Worm (Caenorhabditis elegans) whole organism, late embryonic: ENCODE measurements around the gene acl-2.

Source experiments
- C08G9.2 ChIP-seq: sonication (generic microtip); optimal IDR thresholded peaks from 2 replicates; lab custom pipeline; 2016; ENCODE audit warnings: mild to moderate bottlenecking, missing genetic modification characterization, moderate library complexity, missing compliant biosample characterization
- K09A11.1 ChIP-seq: sonication (generic microtip); optimal IDR thresholded peaks from 2 replicates; lab custom pipeline; 2017; ENCODE audit warnings: antibody characterized with exemption, mild to moderate bottlenecking, missing genetic modification characterization, missing compliant biosample characterization; ENCODE audit not compliant: insufficient read depth
- ceh-18 ChIP-seq: sonication (generic microtip); optimal IDR thresholded peaks from 2 replicates; lab custom pipeline; 2016; ENCODE audit warnings: missing genetic modification characterization, missing compliant biosample characterization
- ceh-2 ChIP-seq: sonication (generic microtip); optimal IDR thresholded peaks from 2 replicates; lab custom pipeline; 2016; ENCODE audit warnings: missing genotype, missing genetic modification characterization, missing compliant biosample characterization
- ceh-30 ChIP-seq: fragments of 150-350 bp; optimal IDR thresholded peaks from 2 replicates; lab custom pipeline; 2014; ENCODE audit warnings: missing biosample characterization, missing genetic modification characterization
- ceh-31 ChIP-seq: sonication (generic microtip); optimal IDR thresholded peaks from 2 replicates; lab custom pipeline; 2016; ENCODE audit warnings: missing genetic modification characterization, missing compliant biosample characterization
- ceh-34 ChIP-seq: sonication (generic microtip); optimal IDR thresholded peaks from 2 replicates; lab custom pipeline; 2016; ENCODE audit warnings: mild to moderate bottlenecking, missing genetic modification characterization, missing compliant biosample characterization
- ceh-45 ChIP-seq: fragments of 200-800 bp; sonication (Bioruptor generic); IDR thresholded peaks from 2 replicates; pipeline ENCODE4 v1.3.6; 2022; ENCODE audit warnings: missing genetic modification reagents, missing genetic modification characterization, missing compliant biosample characterization
- ceh-48 ChIP-seq: sonication (generic microtip); optimal IDR thresholded peaks from 2 replicates; lab custom pipeline; 2016; ENCODE audit warnings: missing genetic modification characterization, inconsistent platforms, missing compliant biosample characterization
- ceh-9 ChIP-seq: sonication (generic microtip); optimal IDR thresholded peaks from 2 replicates; lab custom pipeline; 2016; ENCODE audit warnings: mild to moderate bottlenecking, missing genetic modification characterization, inconsistent platforms, missing compliant biosample characterization
- che-1 ChIP-seq: sonication (generic microtip); optimal IDR thresholded peaks from 2 replicates; lab custom pipeline; 2016; ENCODE audit warnings: mild to moderate bottlenecking, missing genetic modification characterization, missing compliant biosample characterization
- dmd-4 ChIP-seq: sonication (generic microtip); optimal IDR thresholded peaks from 2 replicates; lab custom pipeline; 2016; ENCODE audit warnings: borderline replicate concordance, missing genetic modification characterization, missing compliant biosample characterization
- dve-1 ChIP-seq: sonication (generic microtip); optimal IDR thresholded peaks from 2 replicates; lab custom pipeline; 2017; ENCODE audit warnings: antibody characterized with exemption, mild to moderate bottlenecking, missing genetic modification characterization, missing compliant biosample characterization
- ets-4 ChIP-seq: sonication (generic microtip); optimal IDR thresholded peaks from 2 replicates; lab custom pipeline; 2016; ENCODE audit warnings: missing genetic modification characterization, missing compliant biosample characterization
- fkh-6 ChIP-seq: sonication (generic microtip); optimal IDR thresholded peaks from 2 replicates; lab custom pipeline; 2016; ENCODE audit warnings: missing genetic modification characterization, missing compliant biosample characterization
- hlh-15 ChIP-seq: sonication (generic microtip); optimal IDR thresholded peaks from 2 replicates; lab custom pipeline; 2016; ENCODE audit warnings: missing genetic modification characterization, missing compliant biosample characterization
- hlh-30 ChIP-seq: sonication (generic microtip); optimal IDR thresholded peaks from 2 replicates; lab custom pipeline; 2017; ENCODE audit warnings: antibody characterized with exemption, missing genetic modification characterization, missing compliant biosample characterization; ENCODE audit not compliant: insufficient read depth
- hlh-6 ChIP-seq: sonication (generic microtip); optimal IDR thresholded peaks from 2 replicates; lab custom pipeline; 2016; ENCODE audit warnings: missing genotype, missing genetic modification characterization, missing compliant biosample characterization
- nfya-1 ChIP-seq: sonication (generic microtip); optimal IDR thresholded peaks from 2 replicates; lab custom pipeline; 2017; ENCODE audit warnings: missing genetic modification characterization, mild to moderate bottlenecking, missing compliant biosample characterization, antibody characterized with exemption, moderate library complexity
- nhr-232 ChIP-seq: sonication (generic microtip); optimal IDR thresholded peaks from 2 replicates; lab custom pipeline; 2016; ENCODE audit warnings: missing genetic modification characterization, missing compliant biosample characterization
- npax-4 ChIP-seq: sonication (generic microtip); optimal IDR thresholded peaks from 2 replicates; lab custom pipeline; 2016; ENCODE audit warnings: missing genetic modification characterization, missing compliant biosample characterization
- pat-9 ChIP-seq: fragments of 200-800 bp; sonication (Bioruptor generic); optimal IDR thresholded peaks from 2 replicates; lab custom pipeline; 2018; ENCODE audit warnings: mild to moderate bottlenecking, missing genetic modification characterization, moderate library complexity, missing compliant biosample characterization
- pax-1 ChIP-seq: fragments of 150-350 bp; optimal IDR thresholded peaks from 2 replicates; lab custom pipeline; 2014; ENCODE audit warnings: missing biosample characterization, missing genetic modification characterization
- pqm-1 ChIP-seq: sonication (generic microtip); optimal IDR thresholded peaks from 2 replicates; lab custom pipeline; 2016; ENCODE audit warnings: missing genetic modification characterization, missing compliant biosample characterization
- pros-1 ChIP-seq: fragments of 150-350 bp; optimal IDR thresholded peaks from 2 replicates; lab custom pipeline; 2014; ENCODE audit warnings: missing biosample characterization, missing genetic modification reagents, missing genetic modification characterization
- ref-2 ChIP-seq: sonication (generic microtip); optimal IDR thresholded peaks from 2 replicates; lab custom pipeline; 2016; ENCODE audit warnings: missing genetic modification characterization, missing compliant biosample characterization
- rnt-1 ChIP-seq: sonication (generic microtip); optimal IDR thresholded peaks from 2 replicates; lab custom pipeline; 2016; ENCODE audit warnings: missing genetic modification characterization, missing compliant biosample characterization
- sox-2 ChIP-seq: fragments of 200-800 bp; sonication (Bioruptor generic); IDR thresholded peaks from 2 replicates; pipeline ENCODE4 v1.3.6; 2022; ENCODE audit warnings: missing genetic modification reagents, missing genetic modification characterization, missing compliant biosample characterization
- sox-4 ChIP-seq: sonication (generic microtip); optimal IDR thresholded peaks from 2 replicates; lab custom pipeline; 2017; ENCODE audit warnings: mild to moderate bottlenecking, missing genetic modification characterization, inconsistent platforms, missing compliant biosample characterization
- tbx-2 ChIP-seq: sonication (generic microtip); optimal IDR thresholded peaks from 2 replicates; lab custom pipeline; 2016; ENCODE audit warnings: missing genetic modification characterization, missing compliant biosample characterization
- unc-42 ChIP-seq: sonication (generic microtip); optimal IDR thresholded peaks from 2 replicates; lab custom pipeline; 2016; ENCODE audit warnings: missing genotype, missing genetic modification characterization, missing compliant biosample characterization
- unc-55 ChIP-seq: sonication (generic microtip); optimal IDR thresholded peaks from 2 replicates; lab custom pipeline; 2017; ENCODE audit warnings: missing biosample characterization, missing genetic modification reagents, missing genetic modification characterization
- zip-5 ChIP-seq: sonication (generic microtip); optimal IDR thresholded peaks from 2 replicates; lab custom pipeline; 2016; ENCODE audit warnings: missing genetic modification characterization, missing compliant biosample characterization

The acl-2 gene

ce11 chrV:10039837-10040236, 8.9 kb upstream of the acl-2 start (continued):
- TF ChIP-seq ref-2 (tag; lab: Kevin White, UChicago) = peak; percentile 52
- TF ChIP-seq ceh-30 = peak; percentile 27
- no peak for TF ChIP-seq che-1
- TF ChIP-seq unc-55 = peak; percentile 40
- peak; percentile 85 for TF ChIP-seq ceh-31 (tag; lab: Kevin White, UChicago)
- peak; percentile 31; the same call in 1 of the 2 replicates for TF ChIP-seq sox-2 (GFP tag; lab: Robert Waterston, UW)
- no peak for TF ChIP-seq npax-4 (tag; lab: Kevin White, UChicago)
- TF ChIP-seq pat-9 = no peak
- TF ChIP-seq ceh-9 (tag; lab: Kevin White, UChicago) = no peak
- no peak for TF ChIP-seq ceh-45 (GFP tag; lab: Robert Waterston, UW)

DNA sequence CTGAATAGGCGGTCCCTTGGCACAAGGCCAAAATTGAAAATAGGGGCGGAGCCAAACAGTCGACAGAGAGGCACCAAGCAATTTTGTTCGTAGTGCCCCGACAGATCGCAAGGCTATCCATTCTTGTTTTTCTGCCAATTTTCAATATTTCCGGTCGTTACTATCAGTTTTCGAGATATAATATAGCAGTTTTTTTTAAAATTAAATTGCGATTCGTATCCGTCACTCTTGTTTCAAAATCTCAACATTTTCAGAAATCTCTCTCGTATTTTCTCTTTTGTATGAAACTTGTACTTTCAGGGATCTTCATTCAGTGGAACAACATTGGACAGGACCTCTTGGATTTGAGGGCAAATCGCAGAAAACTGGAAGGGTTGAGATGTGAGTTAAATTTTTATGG, 6.1 kb upstream of the acl-2 start, which contains the start of gene F57A8.1:
F57A8.1 (plus strand) TSS at position 301 of the 400 bp plus-strand sequence.
- TF ChIP-seq ceh-31 (tag; lab: Kevin White, UChicago) (no peak), hlh-30 (no peak), C08G9.2 (tag; lab: Kevin White, UChicago) (no peak), sox-4 (no peak), dmd-4 (tag; lab: Kevin White, UChicago) (no peak), pax-1 (tag; lab: Kevin White, UChicago) (no peak), rnt-1 (tag; lab: Kevin White, UChicago) (no peak)

ce11 chrV:10036275-10036674, 5.4 kb upstream of the acl-2 start, which contains the start of gene T06E8.2:
Gene T06E8.2, minus strand, starts transcription at chrV:10036413.
- TF ChIP-seq pqm-1 = no peak
- TF ChIP-seq ceh-34 (tag; lab: Kevin White, UChicago) = peak; percentile 55
- TF ChIP-seq ceh-31 (tag; lab: Kevin White, UChicago) = peak; percentile 35
- TF ChIP-seq ceh-48 (tag; lab: Kevin White, UChicago) = no peak
- peak; percentile 11 for TF ChIP-seq tbx-2 (tag; lab: Kevin White, UChicago)
- peak; percentile 36 for TF ChIP-seq nfya-1 (tag; lab: Kevin White, UChicago)
- peak; percentile 45 for TF ChIP-seq ceh-18 (tag; lab: Kevin White, UChicago)
- TF ChIP-seq, all 69 proteins: peak for 5

DNA sequence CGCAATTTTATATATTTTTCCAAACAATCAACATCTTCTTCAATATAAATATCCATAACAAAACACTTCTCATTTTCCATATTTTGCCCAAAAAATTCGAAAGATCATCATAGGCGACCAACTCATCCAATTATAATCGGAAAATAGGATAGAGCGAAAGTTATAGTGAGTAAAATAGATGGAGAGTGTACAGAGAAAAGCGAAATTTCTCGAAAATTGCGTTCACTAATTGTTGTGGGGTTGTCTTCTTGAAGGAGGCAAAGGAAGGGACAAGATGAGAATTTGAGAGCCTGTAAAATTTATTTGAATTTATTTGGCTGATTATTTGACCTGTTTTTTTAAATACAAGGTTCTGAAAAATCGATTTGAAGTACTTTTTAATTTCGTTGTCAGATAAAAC, 4.7 kb upstream of the acl-2 start:
- peak; percentile 30 for TF ChIP-seq unc-42 (tag; lab: Kevin White, UChicago)
- TF ChIP-seq pros-1 (tag; lab: Kevin White, UChicago) = no peak

DNA sequence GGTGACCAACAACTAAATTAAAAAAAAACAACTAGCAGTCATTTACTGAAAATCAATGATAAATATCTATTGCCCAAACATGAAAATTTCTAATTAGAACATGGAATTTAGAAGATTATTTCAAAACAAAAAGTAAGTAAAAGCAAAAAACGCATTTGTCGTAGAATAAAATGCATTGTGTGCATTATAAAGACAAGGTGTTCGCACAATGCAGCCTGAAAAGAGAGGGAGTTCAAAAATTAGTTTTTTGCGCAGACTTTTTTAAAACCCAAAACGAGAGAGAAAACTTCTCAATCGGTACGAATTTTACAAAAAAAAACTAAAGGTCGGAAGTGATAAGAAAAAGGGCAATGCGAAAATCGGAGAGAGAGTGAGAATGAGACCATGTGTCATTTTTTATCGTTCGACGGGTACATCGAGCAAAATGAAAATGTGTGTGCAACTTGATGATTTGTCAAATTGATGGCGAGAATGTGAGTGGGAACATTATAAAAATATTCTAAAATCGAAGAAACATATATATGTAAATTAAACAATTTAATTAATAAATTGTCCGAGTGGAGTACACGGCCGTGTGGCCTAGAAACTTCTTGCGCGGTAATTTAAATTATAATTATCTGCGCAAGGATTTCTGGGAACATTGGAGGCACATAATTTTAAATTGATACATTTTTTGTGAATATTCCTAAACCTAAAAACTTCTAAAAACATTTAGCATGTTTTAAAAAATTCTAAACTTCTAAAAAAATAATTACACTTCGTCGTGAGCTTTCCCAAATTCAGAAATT, 686 bp upstream of the acl-2 start:
- peak; percentile 13 for TF ChIP-seq ets-4 (tag; lab: Kevin White, UChicago)
- TF ChIP-seq zip-5 (tag; lab: Kevin White, UChicago) = peak; percentile 57
- peak; percentile 48 for TF ChIP-seq C08G9.2 (tag; lab: Kevin White, UChicago)
- TF ChIP-seq dmd-4 (tag; lab: Kevin White, UChicago) = no peak
- peak; percentile 31 for TF ChIP-seq ceh-31 (tag; lab: Kevin White, UChicago)
- TF ChIP-seq ceh-2 (tag; lab: Kevin White, UChicago) = peak; percentile 40
- TF ChIP-seq hlh-15 = no peak
- TF ChIP-seq, all 69 proteins: peak for 5

DNA sequence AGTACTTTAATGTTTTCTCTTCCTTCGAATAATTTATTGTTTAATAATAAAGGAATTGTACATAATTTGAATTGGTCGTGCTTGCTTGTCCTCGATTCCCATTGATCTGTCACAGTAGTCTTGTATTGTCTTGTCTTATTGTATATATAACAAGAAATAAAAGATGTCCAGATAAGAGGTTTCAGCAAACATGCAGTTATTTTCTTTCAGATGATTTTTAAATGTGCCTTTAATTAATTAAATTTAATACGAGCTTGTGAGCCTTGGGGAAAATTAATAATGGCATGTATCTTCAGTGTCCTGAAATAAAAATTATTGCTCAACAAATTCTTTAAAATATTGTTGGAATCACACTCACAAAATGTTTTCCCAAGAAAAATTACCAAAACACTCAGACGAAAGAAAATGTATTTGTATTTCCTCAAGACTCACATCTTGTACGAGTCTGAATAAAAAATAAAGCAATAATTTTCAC, 7.8 kb downstream of the acl-2 start:
- TF ChIP-seq hlh-6 (tag; lab: Kevin White, UChicago) (no peak), ceh-31 (tag; lab: Kevin White, UChicago) (no peak), dve-1 (tag; lab: Kevin White, UChicago) (no peak), K09A11.1 (tag; lab: Kevin White, UChicago) (no peak), ceh-45 (GFP tag; lab: Robert Waterston, UW) (no peak), fkh-6 (no peak), nhr-232 (tag; lab: Kevin White, UChicago) (no peak)
- TF ChIP-seq, all 69 proteins: peak for 0
